Worm (Caenorhabditis elegans) whole organism, L1 larva: ENCODE data around the gene Y48A6B.9.

Experiments used
- C16A3.4 ChIP-seq: fragments of 150-350 bp; optimal IDR thresholded peaks from 2 replicates; lab custom pipeline; 2014; ENCODE audit warnings: missing biosample characterization, missing genetic modification characterization
- F16B12.6 ChIP-seq: fragments of 150-350 bp; optimal IDR thresholded peaks from 2 replicates; lab custom pipeline; 2014; ENCODE audit warnings: missing biosample characterization, missing genetic modification characterization
- aly-2 ChIP-seq: fragments of 150-350 bp; optimal IDR thresholded peaks from 2 replicates; lab custom pipeline; 2014; ENCODE audit warnings: missing biosample characterization, missing genetic modification characterization
- blmp-1 ChIP-seq: fragments of 150-350 bp; optimal IDR thresholded peaks from 2 replicates; lab custom pipeline; 2014; ENCODE audit warnings: missing biosample characterization, missing genetic modification characterization
- ceh-63 ChIP-seq: fragments of 200-800 bp; sonication (Bioruptor generic); optimal IDR thresholded peaks from 2 replicates; lab custom pipeline; 2018; ENCODE audit warnings: mild to moderate bottlenecking, missing genetic modification characterization, missing compliant biosample characterization
- ceh-8 ChIP-seq: fragments of 200-800 bp; sonication (Bioruptor generic); optimal IDR thresholded peaks from 2 replicates; lab custom pipeline; 2018; ENCODE audit warnings: mild to moderate bottlenecking, missing genetic modification characterization, moderate library complexity, missing compliant biosample characterization
- ceh-88 ChIP-seq: fragments of 200-800 bp; sonication (Bioruptor generic); IDR thresholded peaks from 2 replicates; pipeline ENCODE4 v1.3.6; 2022; ENCODE audit warnings: missing genetic modification characterization, missing compliant biosample characterization
- dpl-1 ChIP-seq, 3 experiments: fragments of 150-350 bp in 2 of 3; sonication (generic microtip) in 1 of 3; optimal IDR thresholded peaks; 2 replicates each; lab custom pipeline; 2014 to 2017; ENCODE audit warnings: missing biosample characterization in 3 of 3, missing genetic modification characterization in 3 of 3, missing genetic modification reagents in 3 of 3
- efl-1 ChIP-seq, 4 experiments: fragments of 150-350 bp; optimal IDR thresholded peaks in 3 of 4; peaks in 1 of 4; 1 replicate in 1 of 4; 2 replicates in 3 of 4; lab custom pipeline; 2014; ENCODE audit warnings: missing biosample characterization in 2 of 4, missing genetic modification characterization in 2 of 4, missing genetic modification reagents in 2 of 4
- egl-13 ChIP-seq: sonication (generic microtip); optimal IDR thresholded peaks from 2 replicates; lab custom pipeline; 2016; ENCODE audit warnings: missing genotype, missing genetic modification reagents, missing genetic modification characterization, missing compliant biosample characterization
- elt-3 ChIP-seq, 6 experiments: fragments of 150-350 bp in 1 of 6; sonication (generic microtip); optimal IDR thresholded peaks; 2 replicates each; lab custom pipeline; 2017 to 2018; ENCODE audit warnings: missing biosample characterization in 6 of 6, missing genetic modification characterization in 6 of 6, inconsistent platforms in 1 of 6
- ets-5 ChIP-seq: fragments of 200-800 bp; sonication (Bioruptor generic); IDR thresholded peaks from 2 replicates; pipeline ENCODE4 v1.3.6; 2022; ENCODE audit warnings: missing genetic modification characterization, missing compliant biosample characterization
- grh-1 ChIP-seq: fragments of 200-800 bp; sonication (Bioruptor generic); IDR thresholded peaks from 2 replicates; pipeline ENCODE4 v1.3.6; 2022; ENCODE audit warnings: missing genetic modification reagents, missing genetic modification characterization, missing compliant biosample characterization
- hlh-4 ChIP-seq: sonication (generic microtip); optimal IDR thresholded peaks from 2 replicates; lab custom pipeline; 2016; ENCODE audit warnings: mild to moderate bottlenecking, missing genetic modification characterization, missing compliant biosample characterization
- hpl-2 ChIP-seq: fragments of 150-350 bp; optimal IDR thresholded peaks from 2 replicates; lab custom pipeline; 2014; ENCODE audit warnings: missing biosample characterization, missing genetic modification reagents, missing genetic modification characterization
- isw-1 ChIP-seq: fragments of 200-800 bp; sonication (Bioruptor generic); IDR thresholded peaks from 2 replicates; pipeline ENCODE4 v1.3.6; 2022; ENCODE audit warnings: missing genetic modification characterization, missing compliant biosample characterization
- jun-1 ChIP-seq: fragments of 150-350 bp; optimal IDR thresholded peaks from 2 replicates; lab custom pipeline; 2014; ENCODE audit warnings: missing biosample characterization, missing genetic modification reagents, missing genetic modification characterization
- lin-13 ChIP-seq: fragments of 150-350 bp; optimal IDR thresholded peaks from 2 replicates; lab custom pipeline; 2014; ENCODE audit warnings: missing biosample characterization, missing genetic modification reagents, missing genetic modification characterization
- lin-39 ChIP-seq: fragments of 150-350 bp; optimal IDR thresholded peaks from 2 replicates; lab custom pipeline; 2014; ENCODE audit warnings: missing biosample characterization, missing genetic modification reagents, missing genetic modification characterization
- lir-3 ChIP-seq: sonication (generic microtip); optimal IDR thresholded peaks from 2 replicates; lab custom pipeline; 2016; ENCODE audit warnings: mild to moderate bottlenecking, missing genetic modification characterization, moderate library complexity, missing compliant biosample characterization; ENCODE audit not compliant: poor library complexity
- mdl-1 ChIP-seq, 2 experiments: fragments of 150-350 bp; optimal IDR thresholded peaks; 2 replicates each; lab custom pipeline; 2014 to 2017; ENCODE audit warnings: missing biosample characterization in 2 of 2, missing genetic modification characterization in 2 of 2, inconsistent platforms in 1 of 2
- nhr-19 ChIP-seq: fragments of 200-800 bp; sonication (Bioruptor generic); conservative IDR thresholded peaks from 2 replicates; pipeline ENCODE4 v1.3.6; 2022; ENCODE audit warnings: missing genetic modification characterization, missing compliant biosample characterization
- nhr-20 ChIP-seq: sonication (generic microtip); optimal IDR thresholded peaks from 2 replicates; lab custom pipeline; 2016; ENCODE audit warnings: mild to moderate bottlenecking, missing genetic modification characterization, missing compliant biosample characterization
- nhr-28 ChIP-seq: fragments of 150-350 bp; optimal IDR thresholded peaks from 2 replicates; lab custom pipeline; 2014; ENCODE audit warnings: missing biosample characterization, missing genetic modification characterization
- nhr-71 ChIP-seq: sonication (generic microtip); optimal IDR thresholded peaks from 2 replicates; lab custom pipeline; 2016; ENCODE audit warnings: mild to moderate bottlenecking, missing genetic modification characterization, moderate library complexity, missing compliant biosample characterization
- nhr-76 ChIP-seq: sonication (generic microtip); optimal IDR thresholded peaks from 2 replicates; lab custom pipeline; 2017; ENCODE audit warnings: missing biosample characterization, missing genetic modification characterization
- nhr-77 ChIP-seq: fragments of 150-350 bp; optimal IDR thresholded peaks from 2 replicates; lab custom pipeline; 2014; ENCODE audit warnings: missing biosample characterization, missing genetic modification characterization
- nhr-84 ChIP-seq: sonication (generic microtip); optimal IDR thresholded peaks from 2 replicates; lab custom pipeline; 2017; ENCODE audit warnings: missing biosample characterization, missing genetic modification characterization
- nhr-85 ChIP-seq: sonication (generic microtip); peaks from one replicate; lab custom pipeline; 2016; ENCODE audit warnings: missing genetic modification characterization, inconsistent platforms, missing compliant biosample characterization
- pag-3 ChIP-seq: sonication (generic microtip); optimal IDR thresholded peaks from 2 replicates; lab custom pipeline; 2017; ENCODE audit warnings: missing genetic modification characterization, mild to moderate bottlenecking, missing compliant biosample characterization, antibody characterized with exemption, borderline replicate concordance; ENCODE audit not compliant: insufficient read depth
- pqm-1 ChIP-seq: sonication (generic microtip); optimal IDR thresholded peaks from 3 replicates; lab custom pipeline; 2017; ENCODE audit warnings: missing biosample characterization, missing genetic modification characterization
- rnt-1 ChIP-seq: sonication (generic microtip); optimal IDR thresholded peaks from 2 replicates; lab custom pipeline; 2016; ENCODE audit warnings: mild to moderate bottlenecking, missing genetic modification characterization, moderate library complexity, missing compliant biosample characterization
- snpc-4 ChIP-seq: fragments of 150-350 bp; optimal IDR thresholded peaks from 2 replicates; lab custom pipeline; 2014; ENCODE audit warnings: missing biosample characterization, missing genetic modification characterization
- sox-4 ChIP-seq: sonication (generic microtip); optimal IDR thresholded peaks from 2 replicates; lab custom pipeline; 2016; ENCODE audit warnings: missing genetic modification characterization, missing compliant biosample characterization
- swsn-7 ChIP-seq: sonication (generic microtip); optimal IDR thresholded peaks from 2 replicates; lab custom pipeline; 2016; ENCODE audit warnings: missing genetic modification characterization, missing compliant biosample characterization
- tbx-2 ChIP-seq: sonication (generic microtip); optimal IDR thresholded peaks from 2 replicates; lab custom pipeline; 2016; ENCODE audit warnings: missing genetic modification characterization, missing compliant biosample characterization
- unc-130 ChIP-seq: fragments of 150-350 bp; optimal IDR thresholded peaks from 2 replicates; lab custom pipeline; 2017; ENCODE audit warnings: missing biosample characterization, missing genetic modification characterization, inconsistent platforms
- unc-30 ChIP-seq: sonication (generic microtip); optimal IDR thresholded peaks from 2 replicates; lab custom pipeline; 2017; ENCODE audit warnings: missing biosample characterization, missing genetic modification characterization
- unc-98 ChIP-seq: fragments of 200-800 bp; sonication (Bioruptor generic); IDR thresholded peaks from 2 replicates; pipeline ENCODE4 v1.3.6; 2022; ENCODE audit warnings: missing genetic modification characterization, missing compliant biosample characterization
- vab-15 ChIP-seq: sonication (generic microtip); optimal IDR thresholded peaks from 2 replicates; lab custom pipeline; 2017; ENCODE audit warnings: missing genotype, mild to moderate bottlenecking, missing genetic modification characterization, missing compliant biosample characterization
- zip-4 ChIP-seq: fragments of 200-800 bp; sonication (Bioruptor generic); optimal IDR thresholded peaks from 2 replicates; lab custom pipeline; 2018; ENCODE audit warnings: mild to moderate bottlenecking, missing genetic modification characterization, moderate library complexity, missing compliant biosample characterization
- ztf-11 ChIP-seq, 2 experiments: sonication (generic microtip); optimal IDR thresholded peaks; 2 replicates each; lab custom pipeline; 2016 to 2017; ENCODE audit warnings: missing genetic modification characterization in 2 of 2, missing biosample characterization in 1 of 2, missing compliant biosample characterization in 1 of 2

The Y48A6B.9 gene

ce11 chrIII:10989491-10990032, 43.4 kb upstream of the Y48A6B.9 start (continued):
- TF ChIP-seq ceh-63 (GFP tag; lab: Kevin White, UChicago): peak; percentile 80
- TF ChIP-seq C16A3.4: peak; percentile 95
- TF ChIP-seq zip-4 (GFP tag; lab: Kevin White, UChicago): peak; percentile 99
- TF ChIP-seq nhr-28: no peak
- TF ChIP-seq tbx-2: peak; percentile 96
- peak; percentile 97 for TF ChIP-seq ceh-8
- TF ChIP-seq mdl-1 (tag; optimal IDR thresholded peaks at IDR 0.05; lab: Kevin White, UChicago): peak; percentile 68 to 92
- no peak for TF ChIP-seq ets-5 (GFP tag; lab: Robert Waterston, UW)
- TF ChIP-seq vab-15 (tag; lab: Kevin White, UChicago): peak; percentile 86
- TF ChIP-seq nhr-20: peak; percentile 97
- TF ChIP-seq hlh-4 (tag; lab: Kevin White, UChicago): peak; percentile 30

DNA sequence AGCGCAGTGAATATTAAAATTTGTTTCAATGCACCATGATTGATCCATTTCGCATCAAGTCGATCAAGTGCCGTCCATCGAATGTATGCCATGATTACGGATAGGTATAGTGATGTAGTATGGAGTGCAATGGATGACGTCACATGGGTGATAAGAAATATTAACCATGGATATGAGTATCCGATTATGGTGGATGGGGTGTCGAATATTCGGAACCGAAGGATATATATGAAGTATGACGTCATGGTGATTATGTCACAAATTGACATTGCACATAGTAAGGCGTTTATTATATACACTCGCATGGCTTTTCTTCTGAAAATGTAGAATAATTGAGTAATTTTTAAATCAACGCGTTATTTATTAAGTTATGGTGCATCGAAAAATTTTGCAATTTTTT, 38.9 kb upstream of the Y48A6B.9 start:
- no peak for TF ChIP-seq grh-1 (GFP tag; lab: Robert Waterston, UW)

- TF ChIP-seq egl-13 (no peak), lin-13 (no peak), nhr-76 (tag; lab: Kevin White, UChicago) (no peak), unc-98 (GFP tag; lab: Robert Waterston, UW) (no peak)
- TF ChIP-seq, all 84 proteins: peak for 0
Measured at ce11 chrIII:10995156-10995555, 37.8 kb upstream of the Y48A6B.9 start, which contains the start of gene dmsr-5. Gene dmsr-5, minus strand, starts transcription at chrIII:10995256.

ce11 chrIII:11002808-11003207, 30.2 kb upstream of the Y48A6B.9 start:
- peak; percentile 1 for TF ChIP-seq nhr-85 (tag; lab: Kevin White, UChicago)
- no peak for TF ChIP-seq ceh-63 (GFP tag; lab: Kevin White, UChicago)

DNA sequence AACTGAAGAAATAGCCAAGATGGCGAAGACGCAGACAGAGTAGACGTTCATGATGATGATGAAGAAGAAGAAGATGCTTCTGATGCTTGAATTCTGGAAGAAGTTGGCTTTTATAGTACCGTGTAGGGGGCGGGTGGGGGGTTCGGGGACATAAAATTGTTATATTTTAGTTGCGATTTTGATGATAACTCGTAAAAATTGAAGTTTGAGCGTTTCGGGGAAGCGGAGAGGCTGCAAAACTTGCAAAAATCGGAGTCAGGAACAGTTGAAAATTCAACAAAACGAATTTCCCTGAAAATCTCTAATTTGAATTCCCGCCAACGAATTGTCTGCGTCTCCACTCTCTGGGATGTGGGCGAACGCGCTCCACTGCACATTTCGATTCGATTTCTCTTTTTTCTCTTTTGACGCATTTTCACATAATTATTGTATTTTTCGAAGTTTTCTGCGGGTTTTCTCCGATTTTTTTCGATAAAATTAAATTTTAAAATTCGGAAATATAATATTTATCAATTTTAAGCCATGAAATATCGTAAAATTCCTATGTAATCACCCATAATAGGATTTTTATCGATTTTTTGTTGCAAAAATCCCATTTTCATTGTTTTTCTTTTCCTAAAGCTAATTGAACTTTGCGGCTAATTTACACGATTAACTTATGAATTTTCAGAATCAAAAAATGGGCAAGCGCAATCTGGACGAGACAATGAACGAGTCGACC, 25.3 kb upstream of the Y48A6B.9 start, which contains the start of the genes fipr-17 and Y48A6B.3:
Gene fipr-17, minus strand, starts transcription at position 51 of the 721 bp plus-strand sequence.
Gene Y48A6B.3, plus strand, starts transcription at position 671 of the 721 bp plus-strand sequence.
- TF ChIP-seq unc-130 (tag; lab: Kevin White, UChicago) (peak; percentile 90), efl-1 (optimal IDR thresholded peaks at IDR 0.05; lab: Kevin White, UChicago) (peak; percentile 99 to 100), efl-1 (GFP tag; optimal IDR thresholded peaks at IDR 0.05 in 1 of 2; lab: Kevin White, UChicago) (peak; percentile 100), lir-3 (tag; lab: Kevin White, UChicago) (peak; percentile 76), aly-2 (tag; lab: Kevin White, UChicago) (peak; percentile 47), nhr-84 (tag; lab: Kevin White, UChicago) (no peak), nhr-77 (peak; percentile 78), unc-30 (tag; lab: Kevin White, UChicago) (no peak), pqm-1 (no peak), ztf-11 (tag; optimal IDR thresholded peaks at IDR 0.05; lab: Kevin White, UChicago) (peak in 1 of 2 experiments; percentile 56), pag-3 (tag; lab: Kevin White, UChicago) (no peak), lin-39 (tag; lab: Kevin White, UChicago) (peak; percentile 59), hpl-2 (GFP tag; lab: Kevin White, UChicago) (no peak), ceh-88 (GFP tag; lab: Robert Waterston, UW) (peak; percentile 40; the same call in 1 of the 2 replicates), unc-98 (GFP tag; lab: Robert Waterston, UW) (0 out of 2 replicates have a peak, but pooled peaks have one; percentile 41), grh-1 (GFP tag; lab: Robert Waterston, UW) (peak; percentile 68), sox-4 (no peak), nhr-28 (no peak), nhr-19 (GFP tag; lab: Robert Waterston, UW) (peak; percentile 83), F16B12.6 (tag; lab: Kevin White, UChicago) (peak; percentile 75), nhr-76 (tag; lab: Kevin White, UChicago) (no peak), nhr-85 (tag; lab: Kevin White, UChicago) (peak; percentile 87), blmp-1 (tag; lab: Kevin White, UChicago) (peak; percentile 94), snpc-4 (tag; lab: Kevin White, UChicago) (peak; percentile 92), isw-1 (peak; percentile 83), nhr-71 (tag; lab: Kevin White, UChicago) (peak; percentile 89), elt-3 (tag; optimal IDR thresholded peaks at IDR 0.05; lab: Kevin White, UChicago) (peak in 2 of 6 experiments; percentile 71 to 85), swsn-7 (tag; lab: Kevin White, UChicago) (peak; percentile 79), dpl-1 (GFP tag; optimal IDR thresholded peaks at IDR 0.05; lab: Kevin White, UChicago) (peak; percentile 99), jun-1 (tag; lab: Kevin White, UChicago) (peak; percentile 77), rnt-1 (tag; lab: Kevin White, UChicago) (peak; percentile 94)
